Fruit fly (Drosophila melanogaster) whole organism, prepupa: ENCODE data around the gene CG17109.

Experiments used
- CG3919 ChIP-seq: fragments of 200-800 bp; sonication (Bioruptor generic); optimal IDR thresholded peaks from 3 replicates; lab custom pipeline; 2016; ENCODE audit warnings: missing biosample characterization, missing genetic modification characterization
- CG4318 ChIP-seq: fragments of 200-800 bp; sonication (Bioruptor generic); optimal IDR thresholded peaks from 3 replicates; lab custom pipeline; 2017; ENCODE audit warnings: missing biosample characterization, mild to moderate bottlenecking, missing genetic modification characterization
- CG6163 ChIP-seq: fragments of 200-800 bp; sonication (Bioruptor generic); IDR thresholded peaks from 3 replicates; pipeline ENCODE4 v1.3.6; 2022; ENCODE audit warnings: missing biosample characterization, missing genetic modification characterization
- CG8119 ChIP-seq: fragments of 200-800 bp; sonication (Bioruptor generic); IDR thresholded peaks from 3 replicates; pipeline ENCODE4 v1.3.6; 2022; ENCODE audit warnings: missing biosample characterization, missing genetic modification characterization
- Hr39 ChIP-seq: fragments of 200-800 bp; sonication (Bioruptor generic); optimal IDR thresholded peaks from 2 replicates; lab custom pipeline; 2016; ENCODE audit warnings: missing biosample characterization, missing genetic modification characterization
- Hr4 ChIP-seq: fragments of 200-800 bp; sonication (Bioruptor generic); optimal IDR thresholded peaks from 3 replicates; lab custom pipeline; 2016; ENCODE audit warnings: missing biosample characterization, missing genetic modification characterization
- OdsH ChIP-seq: fragments of 200-800 bp; sonication (Bioruptor generic); optimal IDR thresholded peaks from 3 replicates; lab custom pipeline; 2016; ENCODE audit warnings: missing biosample characterization, missing genetic modification characterization
- dsx ChIP-seq: fragments of 200-800 bp; optimal IDR thresholded peaks from 3 replicates; lab custom pipeline; 2019; ENCODE audit warnings: missing biosample characterization, mild to moderate bottlenecking, missing genetic modification characterization, moderate library complexity; ENCODE audit not compliant: poor library complexity, severe bottlenecking

dm6 chr3R:23060166-23060565, 35.3 kb upstream of the CG17109 start:
- TF ChIP-seq Hr4 (GFP tag; lab: Kevin White, UChicago): no peak
- no peak for TF ChIP-seq OdsH (GFP tag; lab: Kevin White, UChicago)
- TF ChIP-seq CG8119 (GFP tag; lab: Robert Waterston, UW): no peak
- no peak for TF ChIP-seq CG4318
- TF ChIP-seq CG3919 (GFP tag; lab: Kevin White, UChicago): no peak
- TF ChIP-seq Hr39 (GFP tag; lab: Kevin White, UChicago): no peak
- no peak for TF ChIP-seq dsx (GFP tag; lab: Kevin White, UChicago)
- TF ChIP-seq CG6163: no peak
